Worm (Caenorhabditis elegans) whole organism, mixed stage, embryonic: Measurements from ENCODE around the gene trx-1.

ENCODE experiments used
- elt-3 ChIP-seq: fragments of 150-350 bp; optimal IDR thresholded peaks from 2 replicates; lab custom pipeline; 2014; ENCODE audit warnings: missing biosample characterization, missing genetic modification characterization
- ztf-11 ChIP-seq: fragments of 150-350 bp; optimal IDR thresholded peaks from 2 replicates; lab custom pipeline; 2014; ENCODE audit warnings: missing biosample characterization, missing genetic modification characterization

ce11 chrII:7769254-7769653 lies 15.9 kb upstream of the trx-1 start:
- no peak for TF ChIP-seq ztf-11 (tag; lab: Kevin White, UChicago)
- no peak for TF ChIP-seq elt-3 (tag; lab: Kevin White, UChicago)
